Worm (Caenorhabditis elegans) whole organism, mixed stage, embryonic: ENCODE results near the gene str-77.

Experiments
- ces-1 ChIP-seq: fragments of 150-350 bp; optimal IDR thresholded peaks from 2 replicates; lab custom pipeline; 2014; ENCODE audit warnings: missing biosample characterization, missing genetic modification reagents, missing genetic modification characterization
- lin-32 ChIP-seq: fragments of 200-800 bp; sonication (Bioruptor generic); optimal IDR thresholded peaks from 2 replicates; lab custom pipeline; 2018; ENCODE audit warnings: mild to moderate bottlenecking, missing genetic modification characterization, missing compliant biosample characterization
- nhr-237 ChIP-seq: fragments of 150-350 bp; optimal IDR thresholded peaks from 2 replicates; lab custom pipeline; 2014; ENCODE audit warnings: missing biosample characterization, missing genetic modification characterization
- nhr-28 ChIP-seq: fragments of 150-350 bp; optimal IDR thresholded peaks from 2 replicates; lab custom pipeline; 2014; ENCODE audit warnings: missing biosample characterization, missing genetic modification characterization
- nhr-76 ChIP-seq: sonication (generic microtip); optimal IDR thresholded peaks from 2 replicates; lab custom pipeline; 2017; ENCODE audit warnings: missing biosample characterization, missing genetic modification characterization
- pha-4 ChIP-seq: fragments of 150-350 bp; optimal IDR thresholded peaks from 2 replicates; lab custom pipeline; 2018; ENCODE audit warnings: missing biosample characterization, missing genetic modification reagents, missing genetic modification characterization
- zip-8 ChIP-seq: fragments of 150-350 bp; optimal IDR thresholded peaks from 2 replicates; lab custom pipeline; 2014; ENCODE audit warnings: missing biosample characterization, missing genetic modification characterization

- TF ChIP-seq nhr-28 (tag; lab: Kevin White, UChicago): no peak
- no peak for TF ChIP-seq nhr-237
- TF ChIP-seq pha-4: no peak
- no peak for TF ChIP-seq ces-1 (GFP tag; lab: Kevin White, UChicago)
- no peak for TF ChIP-seq zip-8 (tag; lab: Kevin White, UChicago)
- TF ChIP-seq nhr-76 (tag; lab: Kevin White, UChicago): no peak
- TF ChIP-seq lin-32 (GFP tag; lab: Kevin White, UChicago): no peak
These were observed 31.9 kb upstream of the str-77 start, which contains the start of gene F59A1.18 for ce11 chrV:17686852-17687251.
